Worm (Caenorhabditis elegans) whole organism, L4 larva: ENCODE results near the gene myrf-2.

Experiments used
- F49E8.2 ChIP-seq: sonication (generic microtip); optimal IDR thresholded peaks from 2 replicates; lab custom pipeline; 2016; ENCODE audit warnings: missing compliant biosample characterization, mild to moderate bottlenecking, missing genetic modification characterization, borderline replicate concordance
- T20F7.1 ChIP-seq: fragments of 200-800 bp; sonication (Bioruptor generic); optimal IDR thresholded peaks from 2 replicates; lab custom pipeline; 2018; ENCODE audit warnings: mild to moderate bottlenecking, missing genetic modification characterization, missing compliant biosample characterization
- T26A8.4 ChIP-seq: fragments of 200-800 bp; sonication (Bioruptor generic); IDR thresholded peaks from 2 replicates; pipeline ENCODE4 v1.3.6; 2022; ENCODE audit warnings: missing genetic modification characterization, missing compliant biosample characterization
- aha-1 ChIP-seq: fragments of 150-350 bp; peaks from one replicate; lab custom pipeline; 2014; ENCODE audit warnings: missing biosample characterization, missing genetic modification characterization
- aly-2 ChIP-seq: sonication (generic microtip); optimal IDR thresholded peaks from 2 replicates; lab custom pipeline; 2018; ENCODE audit warnings: missing biosample characterization, missing genetic modification characterization
- ama-1 ChIP-seq: fragments of 150-350 bp; optimal IDR thresholded peaks from 2 replicates; lab custom pipeline; 2014; ENCODE audit warnings: inconsistent platforms, mixed read lengths
- ceh-20 ChIP-seq: fragments of 200-800 bp; sonication (Bioruptor generic); IDR thresholded peaks from 2 replicates; pipeline ENCODE4 v1.3.6; 2022; ENCODE audit warnings: missing genetic modification reagents, missing genetic modification characterization, missing compliant biosample characterization
- ceh-32 ChIP-seq: sonication (generic microtip); optimal IDR thresholded peaks from 2 replicates; lab custom pipeline; 2016; ENCODE audit warnings: mild to moderate bottlenecking, missing genetic modification characterization, missing compliant biosample characterization; ENCODE audit not compliant: poor library complexity
- daf-16 ChIP-seq, 3 experiments: sonication (generic microtip); optimal IDR thresholded peaks; 2 replicates each; lab custom pipeline; 2016 to 2017; ENCODE audit warnings: missing genetic modification characterization in 3 of 3, missing genetic modification reagents in 3 of 3, mild to moderate bottlenecking in 2 of 3, missing compliant biosample characterization in 2 of 3, missing biosample characterization in 1 of 3, moderate library complexity in 1 of 3
- dmd-6 ChIP-seq: fragments of 200-800 bp; sonication (Bioruptor generic); IDR thresholded peaks from 2 replicates; pipeline ENCODE4 v1.3.6; 2022; ENCODE audit warnings: missing genetic modification reagents, missing genetic modification characterization, missing compliant biosample characterization
- dve-1 ChIP-seq: sonication (generic microtip); optimal IDR thresholded peaks from 2 replicates; lab custom pipeline; 2017; ENCODE audit warnings: antibody characterized with exemption, mild to moderate bottlenecking, missing genetic modification characterization, missing compliant biosample characterization; ENCODE audit not compliant: insufficient read depth
- fkh-10 ChIP-seq: fragments of 150-350 bp; optimal IDR thresholded peaks from 2 replicates; lab custom pipeline; 2014; ENCODE audit warnings: missing biosample characterization, missing genetic modification reagents, missing genetic modification characterization
- hif-1 ChIP-seq, 2 experiments: sonication (generic microtip); optimal IDR thresholded peaks; 2 replicates each; lab custom pipeline; 2016 to 2017; ENCODE audit warnings: missing compliant biosample characterization in 2 of 2, missing genetic modification characterization in 2 of 2, missing genetic modification reagents in 2 of 2, missing genotype in 2 of 2, mild to moderate bottlenecking in 1 of 2
- hlh-11 ChIP-seq: fragments of 200-800 bp; sonication (Bioruptor generic); optimal IDR thresholded peaks from 2 replicates; lab custom pipeline; 2018; ENCODE audit warnings: mild to moderate bottlenecking, missing genetic modification characterization, missing compliant biosample characterization
- hlh-30 ChIP-seq: sonication (generic microtip); optimal IDR thresholded peaks from 2 replicates; lab custom pipeline; 2017; ENCODE audit warnings: antibody characterized with exemption, mild to moderate bottlenecking, missing genetic modification characterization, missing compliant biosample characterization; ENCODE audit not compliant: insufficient read depth
- hmg-1.1 ChIP-seq: fragments of 200-800 bp; sonication (Bioruptor generic); IDR thresholded peaks from 2 replicates; pipeline ENCODE4 v1.3.6; 2022; ENCODE audit warnings: missing genetic modification reagents, missing genetic modification characterization, missing compliant biosample characterization
- jun-1 ChIP-seq: fragments of 150-350 bp; optimal IDR thresholded peaks from 2 replicates; lab custom pipeline; 2014; ENCODE audit warnings: missing biosample characterization, missing genetic modification reagents, missing genetic modification characterization
- lin-1 ChIP-seq: fragments of 200-800 bp; sonication (Bioruptor generic); IDR thresholded peaks from 2 replicates; pipeline ENCODE4 v1.3.6; 2022; ENCODE audit warnings: missing genetic modification reagents, missing genetic modification characterization, missing compliant biosample characterization
- lin-29 ChIP-seq: fragments of 200-800 bp; sonication (Bioruptor generic); IDR thresholded peaks from 2 replicates; pipeline ENCODE4 v1.3.6; 2022; ENCODE audit warnings: missing genetic modification reagents, missing genetic modification characterization, missing compliant biosample characterization
- lir-3 ChIP-seq: sonication (generic microtip); optimal IDR thresholded peaks from 2 replicates; lab custom pipeline; 2016; ENCODE audit warnings: mild to moderate bottlenecking, missing genetic modification characterization, missing compliant biosample characterization
- lsy-2 ChIP-seq, 2 experiments: fragments of 150-350 bp in 1 of 2; sonication (generic microtip) in 1 of 2; optimal IDR thresholded peaks; 2 replicates each; lab custom pipeline; 2014 to 2017; ENCODE audit warnings: missing biosample characterization in 2 of 2, missing genetic modification characterization in 2 of 2
- madf-5 ChIP-seq, 2 experiments: fragments of 200-800 bp; sonication (Bioruptor generic); IDR thresholded peaks; 2 replicates each; pipeline ENCODE4 v1.3.6; 2022; ENCODE audit warnings: missing compliant biosample characterization in 2 of 2, missing genetic modification characterization in 2 of 2
- mdl-1 ChIP-seq, 2 experiments: fragments of 150-350 bp in 1 of 2; sonication (generic microtip) in 1 of 2; optimal IDR thresholded peaks; 2 replicates each; lab custom pipeline; 2014 to 2017; ENCODE audit warnings: missing biosample characterization in 2 of 2, missing genetic modification characterization in 2 of 2
- mdt-29 ChIP-seq: fragments of 200-800 bp; sonication (Bioruptor generic); IDR thresholded peaks from 2 replicates; pipeline ENCODE4 v1.3.6; 2022; ENCODE audit warnings: missing genetic modification reagents, missing genetic modification characterization, missing compliant biosample characterization
- mep-1 ChIP-seq: fragments of 150-350 bp; sonication (generic microtip); optimal IDR thresholded peaks from 3 replicates; lab custom pipeline; 2014; ENCODE audit warnings: missing biosample characterization, missing genetic modification characterization
- mes-2 ChIP-seq: sonication (generic microtip); optimal IDR thresholded peaks from 2 replicates; lab custom pipeline; 2016; ENCODE audit warnings: missing genotype, mild to moderate bottlenecking, missing genetic modification characterization, missing compliant biosample characterization; ENCODE audit not compliant: poor library complexity, severe bottlenecking
- nhr-10 ChIP-seq: fragments of 150-350 bp; optimal IDR thresholded peaks from 2 replicates; lab custom pipeline; 2014; ENCODE audit warnings: missing biosample characterization, missing genetic modification characterization
- nhr-102 ChIP-seq: sonication (generic microtip); optimal IDR thresholded peaks from 2 replicates; lab custom pipeline; 2016; ENCODE audit warnings: mild to moderate bottlenecking, missing genetic modification characterization, moderate library complexity, missing compliant biosample characterization
- nhr-11 ChIP-seq: fragments of 150-350 bp; optimal IDR thresholded peaks from 2 replicates; lab custom pipeline; 2014; ENCODE audit warnings: missing biosample characterization, missing genetic modification characterization
- nhr-28 ChIP-seq: fragments of 150-350 bp; optimal IDR thresholded peaks from 2 replicates; lab custom pipeline; 2014; ENCODE audit warnings: missing biosample characterization, missing genetic modification characterization
- nhr-48 ChIP-seq: sonication (generic microtip); optimal IDR thresholded peaks from 2 replicates; lab custom pipeline; 2016; ENCODE audit warnings: mild to moderate bottlenecking, missing genetic modification characterization, missing compliant biosample characterization
- nhr-77 ChIP-seq: fragments of 150-350 bp; optimal IDR thresholded peaks from 2 replicates; lab custom pipeline; 2014; ENCODE audit warnings: missing biosample characterization, missing genetic modification characterization
- pha-4 ChIP-seq, 2 experiments: fragments of 150-350 bp in 1 of 2; fragments of 200-800 bp in 1 of 2; sonication (Bioruptor generic) in 1 of 2; IDR thresholded peaks in 1 of 2; optimal IDR thresholded peaks in 1 of 2; 2 replicates each; pipeline versions ENCODE4 v1.3.6 to Lab custom; 2014 to 2022; ENCODE audit warnings: missing genetic modification characterization in 2 of 2, missing genetic modification reagents in 2 of 2, missing biosample characterization in 1 of 2, missing compliant biosample characterization in 1 of 2
- php-3 ChIP-seq: fragments of 200-800 bp; sonication (Bioruptor generic); IDR thresholded peaks from 2 replicates; pipeline ENCODE4 v1.3.6; 2022; ENCODE audit warnings: missing genetic modification reagents, missing genetic modification characterization, missing compliant biosample characterization
- pqm-1 ChIP-seq: sonication (generic microtip); optimal IDR thresholded peaks from 2 replicates; lab custom pipeline; 2017; ENCODE audit warnings: missing biosample characterization, missing genetic modification characterization
- saeg-2 ChIP-seq: fragments of 200-800 bp; sonication (Bioruptor generic); IDR thresholded peaks from 2 replicates; pipeline ENCODE4 v1.3.6; 2022; ENCODE audit warnings: missing genetic modification reagents, missing genetic modification characterization, missing compliant biosample characterization
- skn-1 ChIP-seq: fragments of 150-350 bp; optimal IDR thresholded peaks from 2 replicates; lab custom pipeline; 2014; ENCODE audit warnings: missing biosample characterization, missing genetic modification characterization
- spr-1 ChIP-seq: sonication (generic microtip); optimal IDR thresholded peaks from 2 replicates; lab custom pipeline; 2016; ENCODE audit warnings: mild to moderate bottlenecking, missing genetic modification characterization, missing compliant biosample characterization
- tra-1 ChIP-seq: fragments of 200-800 bp; sonication (Bioruptor generic); IDR thresholded peaks from 2 replicates; pipeline ENCODE4 v1.3.6; 2022; ENCODE audit warnings: missing genetic modification reagents, missing genetic modification characterization, missing compliant biosample characterization
- vab-7 ChIP-seq: fragments of 200-800 bp; sonication (Bioruptor generic); IDR thresholded peaks from 2 replicates; pipeline ENCODE4 v1.3.6; 2022; ENCODE audit warnings: missing genetic modification reagents, missing genetic modification characterization, missing compliant biosample characterization
- zag-1 ChIP-seq: fragments of 150-350 bp; optimal IDR thresholded peaks from 2 replicates; lab custom pipeline; 2014; ENCODE audit warnings: missing biosample characterization, missing genetic modification characterization
- zfp-2 ChIP-seq: sonication (generic microtip); optimal IDR thresholded peaks from 2 replicates; lab custom pipeline; 2016; ENCODE audit warnings: mild to moderate bottlenecking, missing genetic modification characterization, missing compliant biosample characterization
- zfp-3 ChIP-seq: fragments of 200-800 bp; sonication (Bioruptor generic); conservative IDR thresholded peaks from 2 replicates; pipeline ENCODE4 v1.3.6; 2022; ENCODE audit warnings: missing genetic modification reagents, missing genetic modification characterization, missing compliant biosample characterization
- zip-2 ChIP-seq: fragments of 150-350 bp; optimal IDR thresholded peaks from 2 replicates; lab custom pipeline; 2014; ENCODE audit warnings: missing biosample characterization, missing genetic modification characterization
- ztf-7 ChIP-seq: fragments of 150-350 bp; optimal IDR thresholded peaks from 2 replicates; lab custom pipeline; 2014; ENCODE audit warnings: missing biosample characterization, missing genetic modification characterization

Gene myrf-2

ce11 chrX:10145011-10145410, 49.2 kb downstream of the myrf-2 start (continued):
- peak; percentile 57 for TF ChIP-seq ztf-7 (tag; lab: Kevin White, UChicago)
- peak; percentile 25 for TF ChIP-seq fkh-10 (GFP tag; lab: Kevin White, UChicago)
- TF ChIP-seq madf-5 (GFP tag; IDR thresholded peaks at IDR 0.05; lab: Robert Waterston, UW): peak; percentile 19 to 34; a peak in 1 of 4 replicates
- no peak for TF ChIP-seq aly-2 (tag; lab: Kevin White, UChicago)
- TF ChIP-seq, all 104 proteins: peak for 70

ce11 chrX:10141963-10142431, 52.2 kb downstream of the myrf-2 start, which contains the start of gene oac-14:
Gene oac-14, minus strand, starts transcription at chrX:10142013.
- peak; percentile 31 for TF ChIP-seq aha-1
- no peak for TF ChIP-seq lin-29
- peak; percentile 88 for TF ChIP-seq nhr-48 (tag; lab: Kevin White, UChicago)
- TF ChIP-seq nhr-102 (tag; lab: Kevin White, UChicago): peak; percentile 85
- peak; percentile 98 for TF ChIP-seq nhr-28
- TF ChIP-seq skn-1 (tag; lab: Kevin White, UChicago): no peak
- peak; percentile 70 for TF ChIP-seq lin-1 (GFP tag; lab: Robert Waterston, UW)
- peak; percentile 95 for TF ChIP-seq dmd-6
- TF ChIP-seq zfp-3: no peak
- TF ChIP-seq saeg-2 (GFP tag; lab: Robert Waterston, UW): peak; percentile 17; the same call in 1 of the 2 replicates
- TF ChIP-seq zfp-2 (tag; lab: Kevin White, UChicago): no peak
- peak; percentile 55 for TF ChIP-seq jun-1 (tag; lab: Kevin White, UChicago)
- peak; percentile 82 for TF ChIP-seq ceh-20 (GFP tag; lab: Robert Waterston, UW)
- TF ChIP-seq lsy-2 (tag; optimal IDR thresholded peaks at IDR 0.05; lab: Kevin White, UChicago): peak in 1 of 2 experiments; percentile 38
- TF ChIP-seq ama-1 (lab: Kevin White, UChicago): no peak
- peak; percentile 83 for TF ChIP-seq mdt-29
- TF ChIP-seq vab-7: no peak
- TF ChIP-seq T26A8.4 (GFP tag; lab: Robert Waterston, UW): no peak
- TF ChIP-seq F49E8.2 (tag; lab: Kevin White, UChicago): no peak
- TF ChIP-seq mes-2 (tag; lab: Kevin White, UChicago): peak; percentile 54
- TF ChIP-seq spr-1 (tag; lab: Kevin White, UChicago): peak; percentile 21
- TF ChIP-seq hif-1 (tag; optimal IDR thresholded peaks at IDR 0.05; lab: Kevin White, UChicago): peak in 1 of 2 experiments; percentile 37
- peak; percentile 74 for TF ChIP-seq nhr-10 (tag; lab: Kevin White, UChicago)
- no peak for TF ChIP-seq lir-3
- peak; percentile 42 for TF ChIP-seq nhr-11 (tag; lab: Kevin White, UChicago)
- peak; percentile 81 for TF ChIP-seq pqm-1
- peak; percentile 37; the same call in 1 of the 2 replicates for TF ChIP-seq pha-4 (GFP tag; IDR thresholded peaks at IDR 0.05; lab: Robert Waterston, UW)
- no peak for TF ChIP-seq pha-4 (tag; optimal IDR thresholded peaks at IDR 0.05; lab: Kevin White, UChicago)
- peak; percentile 87 for TF ChIP-seq nhr-77 (tag; lab: Kevin White, UChicago)
- TF ChIP-seq hmg-1.1 (GFP tag; lab: Robert Waterston, UW): 0 out of 2 replicates have a peak, but pooled peaks have one; percentile 16
- peak in 1 of 2 experiments; percentile 50 for TF ChIP-seq mdl-1 (tag; optimal IDR thresholded peaks at IDR 0.05; lab: Kevin White, UChicago)
- peak; percentile 38 for TF ChIP-seq zip-2 (tag; lab: Kevin White, UChicago)
- no peak for TF ChIP-seq zag-1 (tag; lab: Kevin White, UChicago)
- TF ChIP-seq T20F7.1: peak; percentile 51
- TF ChIP-seq hlh-30 (tag; lab: Kevin White, UChicago): peak; percentile 48
- TF ChIP-seq ceh-32 (tag; lab: Kevin White, UChicago): no peak
- TF ChIP-seq hlh-11 (tag; lab: Kevin White, UChicago): peak; percentile 95
- TF ChIP-seq dve-1 (tag; lab: Kevin White, UChicago): peak; percentile 96
- peak; percentile 97 for TF ChIP-seq php-3 (GFP tag; lab: Robert Waterston, UW)
- TF ChIP-seq daf-16 (GFP tag; optimal IDR thresholded peaks at IDR 0.05; lab: Kevin White, UChicago): peak in 1 of 2 experiments; percentile 81
- TF ChIP-seq daf-16 (tag; optimal IDR thresholded peaks at IDR 0.05; lab: Kevin White, UChicago): peak; percentile 95
- TF ChIP-seq tra-1 (GFP tag; lab: Robert Waterston, UW): peak; percentile 81
- peak; percentile 34 for TF ChIP-seq mep-1 (tag; lab: Kevin White, UChicago)
